Fruit fly (Drosophila melanogaster) whole organism: ENCODE measurements around the gene CG46244.

Experiments used
- CG8478 ChIP-seq: fragments of >200 bp; optimal IDR thresholded peaks from 2 replicates; lab custom pipeline; 2018; ENCODE audit warnings: inconsistent platforms
- Dll ChIP-seq: fragments of >200 bp; optimal IDR thresholded peaks from 2 replicates; lab custom pipeline; 2017
- EcR ChIP-seq, 2 experiments: fragments of >200 bp; optimal IDR thresholded peaks; 2 replicates each; lab custom pipeline; 2017; ENCODE audit warnings: missing biosample characterization in 2 of 2, missing genetic modification characterization in 2 of 2, missing genetic modification reagents in 2 of 2
- pan ChIP-seq: fragments of >200 bp; optimal IDR thresholded peaks from 2 replicates; lab custom pipeline; 2017
- psq ChIP-seq: fragments of >200 bp; optimal IDR thresholded peaks from 2 replicates; lab custom pipeline; 2017
- usp ChIP-seq: fragments of >200 bp; optimal IDR thresholded peaks from 2 replicates; lab custom pipeline; 2017; ENCODE audit warnings: missing biosample characterization, missing genetic modification characterization, mixed read lengths

Gene CG46244

DNA sequence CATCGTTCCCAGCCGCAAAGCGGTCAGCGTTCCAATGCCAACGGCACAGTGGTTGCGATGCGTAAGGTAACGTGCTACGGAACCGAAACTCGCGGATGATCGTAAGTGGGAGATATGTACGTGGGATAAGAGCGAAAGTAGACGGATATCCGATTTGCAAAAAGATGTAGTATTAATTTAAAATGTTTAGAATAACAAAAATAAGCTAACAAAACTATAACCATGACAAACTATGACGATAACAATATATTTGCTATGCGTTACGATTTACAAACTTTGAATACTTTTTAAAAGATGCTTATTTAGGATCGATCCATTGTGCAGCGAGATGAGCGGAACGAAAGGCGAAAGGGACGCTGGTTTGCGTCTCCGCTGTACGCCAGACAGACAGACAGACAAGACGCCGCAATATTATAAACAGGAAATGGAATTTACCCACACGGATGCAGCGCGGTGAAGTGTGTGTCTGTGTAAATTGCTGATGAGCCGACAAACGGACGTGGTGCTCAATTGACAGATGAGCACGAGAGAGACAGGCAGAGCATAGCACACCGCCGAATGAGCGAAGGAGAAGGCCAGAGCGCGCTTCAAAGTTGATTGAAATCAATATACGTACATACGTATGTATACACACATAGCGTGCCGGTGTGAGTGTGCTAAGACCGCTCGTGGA lies 30.6 kb upstream of the CG46244 start:
- TF ChIP-seq Dll (lab: Kevin White, UChicago), result peak; percentile 72
- no peak for TF ChIP-seq CG8478

DNA sequence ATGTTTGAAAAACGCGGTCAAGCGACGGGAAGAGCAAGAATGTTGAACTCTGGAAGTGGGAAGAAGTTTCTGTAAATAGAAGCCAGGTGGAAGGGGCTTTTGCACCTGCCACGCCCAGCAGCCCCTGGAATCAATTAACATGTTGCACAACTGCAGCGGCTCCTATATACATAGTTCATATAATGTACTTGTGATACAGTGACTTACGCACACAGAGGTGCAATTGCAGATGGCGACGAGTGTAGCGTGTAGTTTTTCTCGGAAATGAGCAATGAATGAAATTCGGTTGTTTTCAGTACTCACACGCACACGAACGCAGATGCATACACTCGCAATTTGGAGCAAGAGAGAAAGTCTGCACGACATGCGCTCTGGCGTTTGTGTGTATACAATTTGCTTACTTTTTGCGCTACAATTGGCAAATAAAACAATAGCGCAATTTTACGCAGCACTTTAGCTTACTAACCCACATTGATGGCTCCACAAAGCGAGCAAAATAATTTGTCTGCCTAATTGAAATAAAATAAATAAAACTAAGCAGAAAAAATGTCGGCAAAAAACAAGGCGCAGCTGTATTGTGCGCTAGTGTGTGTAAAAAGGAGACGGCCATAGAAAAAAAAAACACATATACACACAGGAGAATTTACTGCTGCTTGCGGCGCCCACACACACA lies 29.9 kb upstream of the CG46244 start:
- peak; percentile 76 for TF ChIP-seq CG8478
- no peak for TF ChIP-seq usp (GFP tag; lab: Kevin White, UChicago)

DNA sequence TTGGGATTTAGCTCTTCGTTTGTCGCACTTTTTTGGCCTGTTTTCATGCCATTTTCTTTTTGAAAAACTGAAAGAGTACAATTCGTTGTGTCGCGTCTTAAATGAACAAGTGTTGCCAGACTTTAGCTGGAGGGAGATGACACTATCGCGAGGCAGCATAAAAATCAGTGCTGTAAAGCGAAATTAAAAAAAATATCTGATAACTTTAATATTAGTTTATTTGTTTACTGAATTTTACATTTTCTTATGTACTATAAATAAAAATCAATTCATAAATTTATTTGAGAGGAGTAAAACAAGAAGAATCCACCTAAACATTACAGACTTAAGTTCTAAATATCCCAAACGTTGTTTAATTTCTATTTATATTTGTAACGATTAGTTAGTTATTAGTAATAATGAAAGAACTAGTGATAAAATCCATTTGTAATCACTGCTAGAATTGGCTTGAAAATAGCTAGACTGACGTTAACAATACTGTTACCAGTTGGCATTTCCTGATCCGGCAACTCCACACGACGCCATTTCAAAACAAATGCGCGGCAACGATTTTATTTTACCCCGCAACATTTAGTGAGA lies 29.1 kb upstream of the CG46244 start, which contains the start of the genes spi and msb1l:
spi (minus strand) TSS at position 129 of the 579 bp plus-strand sequence.
msb1l (plus strand) TSS at position 515 of the 579 bp plus-strand sequence.
- TF ChIP-seq Dll (lab: Kevin White, UChicago) (no peak), psq (lab: Kevin White, UChicago) (no peak), pan (lab: Kevin White, UChicago) (no peak), EcR (GFP tag; optimal IDR thresholded peaks at IDR 0.05; lab: Kevin White, UChicago) (no peak), CG8478 (no peak), usp (GFP tag; lab: Kevin White, UChicago) (no peak)

DNA sequence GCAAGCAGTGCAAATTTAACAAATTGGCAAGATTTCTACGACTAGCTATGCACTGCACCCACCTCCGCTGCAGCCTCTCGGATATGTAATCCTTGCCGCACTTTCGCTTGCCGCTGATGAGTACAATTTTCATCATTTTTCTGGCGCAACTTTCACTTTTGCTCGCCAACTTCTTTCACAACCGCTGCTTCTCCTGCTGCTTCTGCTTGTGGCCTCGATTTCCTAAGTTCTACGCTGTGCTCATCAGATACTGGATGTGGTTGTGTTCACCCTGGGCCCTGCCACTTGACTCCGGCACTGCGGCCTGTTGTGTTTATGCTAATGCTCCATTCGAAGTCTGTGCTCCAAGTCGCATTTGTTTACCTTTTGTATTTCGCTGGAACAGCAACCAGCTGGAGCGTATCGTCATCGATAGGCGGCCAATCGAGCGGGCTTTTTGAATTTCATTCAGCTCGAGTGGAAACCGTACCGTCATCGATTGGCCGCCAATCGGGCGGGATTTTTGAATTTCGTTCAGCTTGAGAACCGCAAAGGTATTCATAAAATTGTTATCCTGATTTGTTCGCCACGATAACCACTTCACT lies 26.3 kb upstream of the CG46244 start, which contains the start of gene Pmvk:
Pmvk (minus strand) TSS at position 357 of the 584 bp plus-strand sequence.
- no peak for TF ChIP-seq usp (GFP tag; lab: Kevin White, UChicago)
- no peak for TF ChIP-seq pan (lab: Kevin White, UChicago)
- no peak for TF ChIP-seq Dll (lab: Kevin White, UChicago)
- no peak for TF ChIP-seq CG8478

DNA sequence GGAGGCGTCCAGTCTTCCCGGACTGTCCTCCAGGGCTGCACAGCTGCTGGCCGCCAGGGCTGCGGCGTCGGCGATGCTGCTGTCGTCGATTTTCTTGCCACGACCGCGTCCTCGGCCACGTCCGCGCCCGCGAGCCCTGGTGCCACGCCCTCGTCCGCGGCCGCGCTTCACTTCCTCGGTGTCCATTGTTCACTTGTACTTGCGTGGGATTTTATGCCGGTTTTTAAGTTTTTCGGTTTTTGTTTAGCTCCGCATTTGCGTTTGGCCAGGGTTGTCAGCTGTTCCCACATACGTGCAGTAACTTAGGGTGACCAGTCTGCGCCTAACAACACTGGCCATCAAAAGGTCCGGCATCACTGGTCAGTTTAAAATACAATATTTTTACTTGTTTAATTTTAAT lies 24.2 kb upstream of the CG46244 start, which contains the start of gene Hakai:
Hakai (minus strand) TSS at position 290 of the 400 bp plus-strand sequence.
- TF ChIP-seq pan (lab: Kevin White, UChicago), result no peak
- TF ChIP-seq Dll (lab: Kevin White, UChicago), result no peak
- TF ChIP-seq psq (lab: Kevin White, UChicago), result no peak
- TF ChIP-seq CG8478, result no peak
- TF ChIP-seq usp (GFP tag; lab: Kevin White, UChicago), result no peak
- no peak for TF ChIP-seq EcR (GFP tag; optimal IDR thresholded peaks at IDR 0.05; lab: Kevin White, UChicago)

DNA sequence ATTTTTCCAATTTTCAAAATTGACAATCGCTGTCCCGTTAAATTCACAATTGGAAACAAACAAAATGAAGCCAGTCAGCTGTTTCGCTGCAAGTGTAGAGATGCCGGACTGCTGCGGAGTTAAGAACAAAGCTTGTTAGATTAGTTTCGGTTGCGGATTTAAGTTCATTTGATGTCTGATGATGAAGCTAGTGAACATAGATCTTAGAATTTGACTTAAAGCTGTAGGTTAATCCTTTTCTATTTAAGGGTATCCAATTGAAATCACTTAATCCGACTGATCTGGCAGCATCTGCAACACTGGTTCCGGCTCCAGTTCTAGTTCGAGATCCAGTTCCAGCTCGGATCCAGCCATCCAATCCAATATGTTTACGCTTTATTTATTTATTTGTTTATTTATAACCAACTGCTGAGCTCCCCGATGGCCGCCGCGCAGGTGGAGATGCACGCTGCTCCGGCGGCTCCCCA lies 22.4 kb upstream of the CG46244 start, which contains the start of the genes PCNA2 and CG10366:
PCNA2 (minus strand) TSS at position 65 of the 467 bp plus-strand sequence.
CG10366 (plus strand) TSS at position 310 of the 467 bp plus-strand sequence.
- TF ChIP-seq psq (lab: Kevin White, UChicago), result no peak
- TF ChIP-seq usp (GFP tag; lab: Kevin White, UChicago), result no peak
- no peak for TF ChIP-seq EcR (GFP tag; optimal IDR thresholded peaks at IDR 0.05; lab: Kevin White, UChicago)
- TF ChIP-seq CG8478, result no peak
- no peak for TF ChIP-seq pan (lab: Kevin White, UChicago)
- no peak for TF ChIP-seq Dll (lab: Kevin White, UChicago)

DNA sequence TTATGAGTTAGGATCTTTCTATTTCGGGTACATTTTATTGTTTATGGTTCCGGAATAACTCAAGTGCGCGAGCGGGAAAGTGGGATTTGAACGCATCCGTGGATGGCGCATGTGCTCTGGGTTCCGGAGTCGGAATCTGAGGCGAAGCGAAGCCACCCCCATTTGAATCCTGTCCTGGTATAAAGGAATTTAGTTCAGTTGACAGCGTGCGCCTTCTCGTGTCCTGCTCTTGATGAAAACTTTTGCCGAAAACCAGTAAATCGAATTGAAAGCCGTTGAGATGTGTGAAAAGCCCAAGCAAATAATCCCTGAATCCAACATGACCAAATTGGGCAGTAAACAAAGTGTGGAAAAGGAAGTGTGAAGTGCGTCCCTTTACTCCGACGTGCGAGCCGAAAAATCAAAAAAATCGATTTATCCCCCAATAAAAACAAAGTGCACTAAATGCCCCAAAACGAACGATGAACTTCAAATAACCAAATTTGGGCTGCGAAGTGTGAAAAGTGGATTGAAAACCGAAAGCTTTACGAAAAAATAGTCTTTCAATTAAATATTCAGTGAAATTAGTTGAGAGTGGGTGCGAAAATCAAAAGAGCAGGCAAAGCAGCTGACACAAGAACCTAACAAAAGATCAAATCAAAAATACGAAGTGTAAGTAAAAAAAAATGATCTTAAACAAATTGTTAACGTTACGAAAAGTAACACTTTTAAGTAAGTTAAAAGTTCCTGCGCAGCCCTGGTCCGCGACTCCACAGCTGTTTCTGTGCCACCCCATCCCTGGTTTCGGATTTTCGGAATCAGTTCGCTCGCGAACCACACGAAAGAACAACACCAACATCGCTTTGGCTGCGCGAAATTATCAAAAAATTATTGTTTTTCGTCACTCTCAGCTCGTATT lies 19.7 kb upstream of the CG46244 start, which contains the start of gene Lar:
Lar (plus strand) TSS at position 188 of the 898 bp plus-strand sequence.
- no peak for TF ChIP-seq psq (lab: Kevin White, UChicago)
- no peak for TF ChIP-seq EcR (GFP tag; optimal IDR thresholded peaks at IDR 0.05; lab: Kevin White, UChicago)
- no peak for TF ChIP-seq Dll (lab: Kevin White, UChicago)
- TF ChIP-seq pan (lab: Kevin White, UChicago), result no peak
- TF ChIP-seq usp (GFP tag; lab: Kevin White, UChicago), result no peak
- TF ChIP-seq CG8478, result no peak

DNA sequence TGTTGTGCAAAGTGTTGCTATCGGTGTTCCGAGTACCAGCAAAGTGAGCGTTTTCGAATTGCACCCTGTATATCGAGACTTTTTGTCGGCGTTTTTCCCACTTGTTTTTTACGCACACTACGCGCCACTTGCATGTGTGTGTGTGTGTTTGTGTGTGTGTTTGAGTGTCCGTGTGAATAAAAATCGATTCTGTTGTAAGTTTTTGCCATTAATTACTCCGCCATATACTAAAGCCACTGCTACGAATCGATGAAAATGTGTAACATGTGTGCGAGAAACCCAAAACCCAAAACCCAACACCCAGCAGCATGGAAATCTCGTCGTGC lies 19.1 kb upstream of the CG46244 start:
- TF ChIP-seq Dll (lab: Kevin White, UChicago), result no peak
- TF ChIP-seq EcR (GFP tag; optimal IDR thresholded peaks at IDR 0.05; lab: Kevin White, UChicago), result no peak
- TF ChIP-seq usp (GFP tag; lab: Kevin White, UChicago), result no peak
- no peak for TF ChIP-seq psq (lab: Kevin White, UChicago)
- no peak for TF ChIP-seq CG8478
- no peak for TF ChIP-seq pan (lab: Kevin White, UChicago)

DNA sequence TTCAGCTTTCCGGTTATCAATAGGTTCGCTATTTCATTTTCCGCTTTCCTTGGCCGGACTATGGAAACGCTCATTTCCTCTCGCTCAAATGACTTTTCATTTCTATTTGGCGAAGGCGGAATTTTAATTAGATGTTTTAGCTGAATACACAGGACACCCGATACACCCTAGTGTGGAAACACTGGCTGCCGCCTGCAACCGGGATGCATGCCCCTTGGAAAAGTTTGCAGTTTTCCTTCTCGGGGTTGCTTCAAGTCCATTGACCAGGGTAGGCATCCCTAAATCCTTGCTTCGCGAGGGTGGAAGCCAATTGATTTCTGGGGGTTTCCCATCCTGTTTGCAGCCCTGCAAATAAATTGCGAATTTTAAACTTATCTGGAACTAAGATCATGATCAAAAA lies 17.4 kb upstream of the CG46244 start:
- TF ChIP-seq usp (GFP tag; lab: Kevin White, UChicago) (no peak), CG8478 (no peak), pan (lab: Kevin White, UChicago) (no peak), EcR (GFP tag; optimal IDR thresholded peaks at IDR 0.05; lab: Kevin White, UChicago) (no peak), psq (lab: Kevin White, UChicago) (no peak), Dll (lab: Kevin White, UChicago) (no peak)

DNA sequence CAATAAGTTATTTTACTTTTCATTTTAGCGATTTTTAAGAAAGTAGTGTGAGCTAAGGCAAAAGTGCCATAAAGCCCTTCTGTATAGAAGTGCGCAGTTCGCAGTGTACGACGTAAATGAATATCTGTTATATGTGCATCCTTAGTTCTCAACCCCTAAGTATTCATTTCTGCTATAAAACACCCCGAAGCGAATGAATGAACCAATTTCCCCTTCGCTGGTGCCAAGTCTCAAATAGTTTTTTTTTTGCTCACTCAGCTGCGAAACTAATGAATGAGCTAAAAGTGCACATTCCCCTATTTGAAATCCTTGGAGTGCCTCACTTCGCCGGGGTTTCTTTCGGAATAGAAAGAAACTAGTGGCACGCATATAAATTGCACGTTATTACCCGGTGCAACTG lies 15.7 kb upstream of the CG46244 start:
- no peak for TF ChIP-seq EcR (GFP tag; optimal IDR thresholded peaks at IDR 0.05; lab: Kevin White, UChicago)
- no peak for TF ChIP-seq usp (GFP tag; lab: Kevin White, UChicago)
- TF ChIP-seq psq (lab: Kevin White, UChicago), result no peak
- no peak for TF ChIP-seq Dll (lab: Kevin White, UChicago)
- TF ChIP-seq pan (lab: Kevin White, UChicago), result no peak
- no peak for TF ChIP-seq CG8478
